Worm (Caenorhabditis elegans) whole organism, L2 larva: ENCODE data around the gene Y104H12D.2.

Source experiments
- ama-1 ChIP-seq: fragments of 150-350 bp; optimal IDR thresholded peaks from 2 replicates; lab custom pipeline; 2018; ENCODE audit warnings: inconsistent platforms
- ceh-82 ChIP-seq: fragments of 150-350 bp; optimal IDR thresholded peaks from 2 replicates; lab custom pipeline; 2014; ENCODE audit warnings: missing biosample characterization, missing genetic modification characterization
- mab-5 ChIP-seq: fragments of 150-350 bp; optimal IDR thresholded peaks from 2 replicates; lab custom pipeline; 2014; ENCODE audit warnings: missing biosample characterization, missing genetic modification characterization
- mbf-1 ChIP-seq: sonication (generic microtip); optimal IDR thresholded peaks from 2 replicates; lab custom pipeline; 2017; ENCODE audit warnings: missing biosample characterization, missing genetic modification characterization
- nhr-11 ChIP-seq: fragments of 150-350 bp; optimal IDR thresholded peaks from 2 replicates; lab custom pipeline; 2014; ENCODE audit warnings: missing biosample characterization, missing genetic modification characterization
- nhr-25 ChIP-seq: fragments of 150-350 bp; sonication (generic microtip); optimal IDR thresholded peaks from 3 replicates; lab custom pipeline; 2014; ENCODE audit warnings: missing biosample characterization, missing genetic modification characterization
- ztf-4 ChIP-seq: fragments of 150-350 bp; optimal IDR thresholded peaks from 2 replicates; lab custom pipeline; 2014; ENCODE audit warnings: missing biosample characterization, missing genetic modification characterization

DNA sequence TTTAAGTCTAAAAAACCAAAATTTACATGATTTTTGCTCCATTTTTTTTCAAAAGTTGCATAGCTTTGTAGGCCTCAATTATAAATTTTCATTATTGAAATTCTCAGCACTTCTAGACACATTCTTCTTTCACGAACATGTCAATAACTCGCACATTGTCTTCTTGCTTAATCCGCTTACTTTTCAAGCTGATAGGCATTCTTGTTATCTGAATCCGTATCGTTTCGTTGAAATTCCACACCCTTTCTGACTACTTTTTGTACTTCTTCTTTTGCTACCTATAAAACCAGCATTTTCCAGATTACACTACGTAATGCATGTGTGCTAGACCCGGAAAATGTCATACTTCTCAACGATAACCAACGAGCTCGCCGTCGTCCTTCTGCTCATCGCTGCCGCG is 38.5 kb downstream of the Y104H12D.2 start, which contains the start of gene W09G12.9:
- TF ChIP-seq ama-1 (no peak), ztf-4 (tag; lab: Kevin White, UChicago) (no peak), ceh-82 (tag; lab: Kevin White, UChicago) (no peak), nhr-11 (no peak), mbf-1 (tag; lab: Kevin White, UChicago) (no peak), mab-5 (tag; lab: Kevin White, UChicago) (no peak), nhr-25 (tag; lab: Kevin White, UChicago) (no peak)
